Fruit fly (Drosophila melanogaster) whole organism, embryonic: ENCODE data around the gene CG31219.

Source experiments
- ATbp ChIP-seq: fragments of 200-800 bp; sonication (Bioruptor generic); optimal IDR thresholded peaks from 2 replicates; lab custom pipeline; 2017; ENCODE audit warnings: missing biosample characterization, mild to moderate bottlenecking, missing genetic modification characterization, missing genetic modification reagents
- B-H1 ChIP-seq: fragments of 200-800 bp; sonication (Bioruptor generic); IDR thresholded peaks from 3 replicates; pipeline ENCODE4 v1.3.6; 2022; ENCODE audit warnings: missing biosample characterization, missing genetic modification characterization
- CG10274 ChIP-seq: fragments of 200-800 bp; sonication (Bioruptor generic); optimal IDR thresholded peaks from 3 replicates; lab custom pipeline; 2017; ENCODE audit warnings: missing biosample characterization, mild to moderate bottlenecking, missing genetic modification characterization
- CG10321 ChIP-seq: fragments of 200-800 bp; sonication (Bioruptor generic); IDR thresholded peaks from 2 replicates; pipeline ENCODE4 v1.3.6; 2022; ENCODE audit warnings: missing biosample characterization, missing genetic modification characterization
- CG10431 ChIP-seq: fragments of 200-800 bp; sonication (Bioruptor generic); optimal IDR thresholded peaks from 3 replicates; lab custom pipeline; 2018; ENCODE audit warnings: missing biosample characterization, mild to moderate bottlenecking, missing genetic modification characterization
- CG1233 ChIP-seq: fragments of 200-800 bp; sonication (Bioruptor generic); optimal IDR thresholded peaks from 4 replicates; lab custom pipeline; 2018; ENCODE audit warnings: missing biosample characterization, mild to moderate bottlenecking, missing genetic modification characterization
- CG14860 ChIP-seq: fragments of 200-800 bp; sonication (Bioruptor generic); IDR thresholded peaks from 3 replicates; pipeline ENCODE4 v1.3.6; 2022; ENCODE audit warnings: missing biosample characterization, missing genetic modification characterization; ENCODE audit not compliant: partially characterized antibody
- CG17612 ChIP-seq: fragments of 200-800 bp; sonication (Bioruptor generic); IDR thresholded peaks from 2 replicates; pipeline ENCODE4 v1.3.6; 2022; ENCODE audit warnings: missing biosample characterization, missing genetic modification characterization
- CG18262 ChIP-seq: fragments of 200-800 bp; optimal IDR thresholded peaks from 3 replicates; lab custom pipeline; 2019; ENCODE audit warnings: missing biosample characterization, mild to moderate bottlenecking, missing genetic modification characterization, moderate library complexity
- CG18764 ChIP-seq: fragments of 200-800 bp; sonication (Bioruptor generic); optimal IDR thresholded peaks from 3 replicates; lab custom pipeline; 2016; ENCODE audit warnings: missing biosample characterization, missing genetic modification characterization
- CG2116 ChIP-seq: fragments of 200-800 bp; sonication (Bioruptor generic); optimal IDR thresholded peaks from 3 replicates; lab custom pipeline; 2018; ENCODE audit warnings: missing biosample characterization, mild to moderate bottlenecking, missing genetic modification characterization
- CG2120 ChIP-seq: fragments of 200-800 bp; sonication (Bioruptor generic); optimal IDR thresholded peaks from 3 replicates; lab custom pipeline; 2016; ENCODE audit warnings: missing biosample characterization, missing genetic modification characterization
- CG34422 ChIP-seq: fragments of 200-800 bp; sonication (Bioruptor generic); IDR thresholded peaks from 3 replicates; pipeline ENCODE4 v1.3.6; 2022; ENCODE audit warnings: missing biosample characterization, missing genetic modification characterization
- CG4282 ChIP-seq: fragments of 200-800 bp; sonication (Bioruptor generic); optimal IDR thresholded peaks from 2 replicates; lab custom pipeline; 2016; ENCODE audit warnings: missing biosample characterization, missing genetic modification characterization
- CG43689 ChIP-seq: fragments of 200-800 bp; sonication (Bioruptor generic); IDR thresholded peaks from 2 replicates; pipeline ENCODE4 v1.3.6; 2022; ENCODE audit warnings: missing biosample characterization, missing genetic modification characterization
- CG9817 ChIP-seq: fragments of 200-800 bp; sonication (Bioruptor generic); optimal IDR thresholded peaks from 2 replicates; lab custom pipeline; 2018; ENCODE audit warnings: missing biosample characterization, mild to moderate bottlenecking, missing genetic modification characterization, moderate library complexity
- CG9876 ChIP-seq: fragments of 200-800 bp; sonication (Bioruptor generic); optimal IDR thresholded peaks from 2 replicates; lab custom pipeline; 2016; ENCODE audit warnings: missing biosample characterization, missing genetic modification characterization
- CoRest ChIP-seq: fragments of 200-800 bp; sonication (Bioruptor generic); optimal IDR thresholded peaks from 3 replicates; lab custom pipeline; 2018; ENCODE audit warnings: missing biosample characterization, mild to moderate bottlenecking, missing genetic modification characterization, moderate library complexity
- Dbx ChIP-seq: fragments of 200-800 bp; sonication (Bioruptor generic); IDR thresholded peaks from 3 replicates; pipeline ENCODE4 v1.3.6; 2022; ENCODE audit warnings: missing biosample characterization, missing genetic modification characterization
- Dek ChIP-seq: fragments of 200-800 bp; sonication (Bioruptor generic); optimal IDR thresholded peaks from 3 replicates; lab custom pipeline; 2019; ENCODE audit warnings: missing biosample characterization, mild to moderate bottlenecking, missing genetic modification characterization, moderate library complexity
- Doc3 ChIP-seq: fragments of 200-800 bp; sonication (Bioruptor generic); IDR thresholded peaks from 3 replicates; pipeline ENCODE4 v1.3.6; 2022; ENCODE audit warnings: missing biosample characterization, missing genetic modification characterization; ENCODE audit not compliant: partially characterized antibody
- Drgx ChIP-seq: fragments of 200-800 bp; sonication (Bioruptor generic); IDR thresholded peaks from 2 replicates; pipeline ENCODE4 v1.3.6; 2022; ENCODE audit warnings: missing biosample characterization, missing genetic modification characterization
- Ets97D ChIP-seq: fragments of 200-800 bp; sonication (Bioruptor generic); optimal IDR thresholded peaks from 3 replicates; lab custom pipeline; 2016; ENCODE audit warnings: missing biosample characterization, missing genetic modification characterization
- Opbp ChIP-seq: fragments of 200-800 bp; sonication (Bioruptor generic); IDR thresholded peaks from 3 replicates; pipeline ENCODE4 v1.3.6; 2022; ENCODE audit warnings: missing biosample characterization, missing genetic modification characterization; ENCODE audit not compliant: partially characterized antibody
- Ravus ChIP-seq: fragments of 200-800 bp; sonication (Bioruptor generic); IDR thresholded peaks from 2 replicates; pipeline ENCODE4 v1.3.6; 2022; ENCODE audit warnings: missing biosample characterization, missing genetic modification characterization
- Spps ChIP-seq: fragments of 200-800 bp; sonication (Bioruptor generic); optimal IDR thresholded peaks from 2 replicates; lab custom pipeline; 2018; ENCODE audit warnings: missing biosample characterization, mild to moderate bottlenecking, missing genetic modification characterization
- Stat92E ChIP-seq, 3 experiments: fragments of >200 bp in 2 of 3; fragments of 200-800 bp in 1 of 3; sonication (Bioruptor generic) in 1 of 3; optimal IDR thresholded peaks; 2 replicates each; lab custom pipeline; 2017 to 2019; ENCODE audit warnings: missing biosample characterization in 3 of 3, missing genetic modification characterization in 3 of 3, mild to moderate bottlenecking in 1 of 3, moderate library complexity in 1 of 3
- TFAM ChIP-seq: fragments of 200-800 bp; sonication (Bioruptor generic); optimal IDR thresholded peaks from 2 replicates; lab custom pipeline; 2017; ENCODE audit warnings: missing biosample characterization, missing genetic modification characterization, inconsistent platforms
- cato ChIP-seq: fragments of 200-800 bp; sonication (Bioruptor generic); optimal IDR thresholded peaks from 2 replicates; lab custom pipeline; 2016; ENCODE audit warnings: missing biosample characterization, missing genetic modification characterization, borderline replicate concordance
- caup ChIP-seq: fragments of 200-800 bp; sonication (Bioruptor generic); optimal IDR thresholded peaks from 3 replicates; lab custom pipeline; 2017; ENCODE audit warnings: missing biosample characterization, mild to moderate bottlenecking, missing genetic modification characterization, moderate library complexity; ENCODE audit not compliant: severe bottlenecking
- dmrt11E ChIP-seq: fragments of 200-800 bp; sonication (Bioruptor generic); optimal IDR thresholded peaks from 3 replicates; lab custom pipeline; 2018; ENCODE audit warnings: missing biosample characterization, mild to moderate bottlenecking, missing genetic modification characterization, moderate library complexity
- esg ChIP-seq: fragments of 200-800 bp; sonication (Bioruptor generic); conservative IDR thresholded peaks from 2 replicates; pipeline ENCODE4 v1.3.6; 2022; ENCODE audit warnings: missing biosample characterization, missing genetic modification characterization
- gcm ChIP-seq: fragments of 200-800 bp; sonication (Bioruptor generic); optimal IDR thresholded peaks from 2 replicates; lab custom pipeline; 2019; ENCODE audit warnings: missing biosample characterization, mild to moderate bottlenecking, missing genetic modification characterization, moderate library complexity
- gt ChIP-seq: fragments of 200-800 bp; sonication (Bioruptor generic); IDR thresholded peaks from 2 replicates; pipeline ENCODE4 v1.3.6; 2022; ENCODE audit warnings: missing biosample characterization, missing genetic modification characterization
- hb ChIP-seq: fragments of 200-800 bp; sonication (Bioruptor generic); IDR thresholded peaks from 3 replicates; pipeline ENCODE4 v1.3.6; 2022; ENCODE audit warnings: missing biosample characterization, missing genetic modification characterization; ENCODE audit not compliant: partially characterized antibody
- hkb ChIP-seq, 2 experiments: fragments of 200-800 bp in 1 of 2; fragments of >200 bp in 1 of 2; sonication (Bioruptor generic) in 1 of 2; IDR thresholded peaks in 1 of 2; optimal IDR thresholded peaks in 1 of 2; 2 replicates each; pipeline versions ENCODE4 v1.3.6 to Lab custom; 2017 to 2022; ENCODE audit warnings: missing biosample characterization in 1 of 2, missing genetic modification characterization in 1 of 2
- kay ChIP-seq: fragments of 200-800 bp; sonication (Bioruptor generic); optimal IDR thresholded peaks from 2 replicates; lab custom pipeline; 2016; ENCODE audit warnings: missing biosample characterization, missing genetic modification characterization
- lab ChIP-seq: fragments of 200-800 bp; sonication (Bioruptor generic); optimal IDR thresholded peaks from 3 replicates; lab custom pipeline; 2017; ENCODE audit warnings: missing biosample characterization, missing genetic modification characterization, mild to moderate bottlenecking, moderate library complexity, missing genetic modification reagents
- lilli ChIP-seq: fragments of 200-800 bp; sonication (Bioruptor generic); optimal IDR thresholded peaks from 3 replicates; lab custom pipeline; 2016; ENCODE audit warnings: missing biosample characterization, missing genetic modification characterization
- maf-S ChIP-seq: fragments of 200-800 bp; sonication (Bioruptor generic); optimal IDR thresholded peaks from 2 replicates; lab custom pipeline; 2016; ENCODE audit warnings: missing biosample characterization, missing genetic modification characterization
- ranshi ChIP-seq: fragments of 200-800 bp; sonication (Bioruptor generic); IDR thresholded peaks from 2 replicates; pipeline ENCODE4 v1.3.6; 2022; ENCODE audit warnings: missing biosample characterization, missing genetic modification characterization
- row ChIP-seq: fragments of 200-800 bp; sonication (Bioruptor generic); IDR thresholded peaks from 3 replicates; pipeline ENCODE4 v1.3.6; 2022; ENCODE audit warnings: missing biosample characterization, missing genetic modification characterization
- sc ChIP-seq, 3 experiments: fragments of >200 bp in 2 of 3; fragments of 200-800 bp in 1 of 3; sonication (Bioruptor generic) in 1 of 3; optimal IDR thresholded peaks; 2 replicates in 2 of 3; 3 replicates in 1 of 3; lab custom pipeline; 2017; ENCODE audit warnings: mild to moderate bottlenecking in 1 of 3, missing biosample characterization in 1 of 3, missing genetic modification characterization in 1 of 3, missing genetic modification reagents in 1 of 3
- scrt ChIP-seq: fragments of 200-800 bp; sonication (Bioruptor generic); optimal IDR thresholded peaks from 2 replicates; lab custom pipeline; 2018; ENCODE audit warnings: missing biosample characterization, mild to moderate bottlenecking, missing genetic modification characterization, moderate library complexity
- sob ChIP-seq: fragments of 200-800 bp; sonication (Bioruptor generic); IDR thresholded peaks from 2 replicates; pipeline ENCODE4 v1.3.6; 2022; ENCODE audit warnings: missing biosample characterization, missing genetic modification characterization
- toy ChIP-seq: fragments of 200-800 bp; sonication (Bioruptor generic); IDR thresholded peaks from 2 replicates; pipeline ENCODE4 v1.3.6; 2022; ENCODE audit warnings: missing biosample characterization, missing genetic modification characterization
- trh ChIP-seq: fragments of 200-800 bp; sonication (Bioruptor generic); optimal IDR thresholded peaks from 2 replicates; lab custom pipeline; 2016; ENCODE audit warnings: missing biosample characterization, missing genetic modification characterization
- twi ChIP-seq: fragments of 200-800 bp; optimal IDR thresholded peaks from 2 replicates; lab custom pipeline; 2019; ENCODE audit warnings: missing biosample characterization, mild to moderate bottlenecking, missing genetic modification characterization, moderate library complexity
- tx ChIP-seq: fragments of 200-800 bp; sonication (Bioruptor generic); optimal IDR thresholded peaks from 2 replicates; lab custom pipeline; 2016; ENCODE audit warnings: missing biosample characterization, missing genetic modification characterization

Gene CG31219

dm6 chr3R:19623606-19624005, 27.2 kb upstream of the CG31219 start (continued):
- no peak for TF ChIP-seq CG14860
- TF ChIP-seq hb (GFP tag; lab: Robert Waterston, UW): no peak
- TF ChIP-seq Doc3 (GFP tag; lab: Robert Waterston, UW): no peak
- TF ChIP-seq CG43689: peak; percentile 40
- no peak for TF ChIP-seq Opbp (GFP tag; lab: Robert Waterston, UW)
- peak; percentile 40 for TF ChIP-seq tx (GFP tag; lab: Kevin White, UChicago)
- peak; percentile 46 for TF ChIP-seq CoRest (tag; lab: Kevin White, UChicago)
- peak; percentile 53 for TF ChIP-seq B-H1 (GFP tag; lab: Robert Waterston, UW)
- no peak for TF ChIP-seq CG4282
- TF ChIP-seq sob (GFP tag; lab: Robert Waterston, UW): peak; percentile 45
- peak; percentile 32 for TF ChIP-seq cato (GFP tag; lab: Kevin White, UChicago)
- peak; percentile 55; the same call in 1 of the 3 replicates for TF ChIP-seq Dbx
- TF ChIP-seq Ravus: no peak; the same call in 1 of the 2 replicates
- TF ChIP-seq lilli (GFP tag; lab: Kevin White, UChicago): peak; percentile 60
- TF ChIP-seq kay: no peak
- no peak for TF ChIP-seq CG10431 (GFP tag; lab: Kevin White, UChicago)
- TF ChIP-seq esg (GFP tag; lab: Robert Waterston, UW): peak; percentile 57
- peak; percentile 55 for TF ChIP-seq lab (GFP tag; lab: Kevin White, UChicago)
- peak; percentile 15 for TF ChIP-seq CG9876
- no peak for TF ChIP-seq Stat92E (GFP tag; optimal IDR thresholded peaks at IDR 0.05; lab: Kevin White, UChicago)
- peak; percentile 44 for TF ChIP-seq CG18764
- TF ChIP-seq trh (GFP tag; lab: Kevin White, UChicago): peak; percentile 19
- TF ChIP-seq Ets97D (GFP tag; lab: Kevin White, UChicago): peak; percentile 36
- TF ChIP-seq CG34422 (GFP tag; lab: Robert Waterston, UW): peak; percentile 74; the same call in 2 of the 3 replicates
- peak; percentile 48 for TF ChIP-seq CG18262
- peak; percentile 50 for TF ChIP-seq ATbp
- TF ChIP-seq maf-S (GFP tag; lab: Kevin White, UChicago): peak; percentile 62
- peak; percentile 28 for TF ChIP-seq CG9817 (tag; lab: Kevin White, UChicago)
- TF ChIP-seq twi (tag; lab: Kevin White, UChicago): no peak
- TF ChIP-seq CG2116 (GFP tag; lab: Kevin White, UChicago): peak; percentile 1
- peak; percentile 43 for TF ChIP-seq CG1233 (GFP tag; lab: Kevin White, UChicago)
- TF ChIP-seq sc (optimal IDR thresholded peaks at IDR 0.05; lab: Kevin White, UChicago): no peak
- TF ChIP-seq sc (GFP tag; optimal IDR thresholded peaks at IDR 0.05; lab: Kevin White, UChicago): peak; percentile 11
- TF ChIP-seq dmrt11E (tag; lab: Kevin White, UChicago): no peak
- peak; percentile 33 for TF ChIP-seq Dek
- TF ChIP-seq caup (GFP tag; lab: Kevin White, UChicago): peak; percentile 43
- 0 out of 2 replicates have a peak, but pooled peaks have one; percentile 37 for TF ChIP-seq CG17612 (GFP tag; lab: Robert Waterston, UW)
- peak; percentile 37; the same call in 1 of the 2 replicates for TF ChIP-seq CG10321 (GFP tag; lab: Robert Waterston, UW)
- TF ChIP-seq TFAM (GFP tag; lab: Kevin White, UChicago): no peak
- TF ChIP-seq CG10274 (GFP tag; lab: Kevin White, UChicago): no peak
- TF ChIP-seq Drgx (GFP tag; lab: Robert Waterston, UW): peak; percentile 72
- no peak for TF ChIP-seq hkb (optimal IDR thresholded peaks at IDR 0.05; lab: Kevin White, UChicago)
- peak; percentile 80 for TF ChIP-seq hkb (GFP tag; IDR thresholded peaks at IDR 0.05; lab: Robert Waterston, UW)
- TF ChIP-seq gt (GFP tag; lab: Robert Waterston, UW): no peak
- peak; percentile 68 for TF ChIP-seq row (GFP tag; lab: Robert Waterston, UW)
- no peak for TF ChIP-seq Spps (tag; lab: Kevin White, UChicago)
- peak; percentile 16 for TF ChIP-seq scrt (GFP tag; lab: Kevin White, UChicago)
- TF ChIP-seq gcm: no peak
- peak; percentile 69 for TF ChIP-seq ranshi (GFP tag; lab: Robert Waterston, UW)
- peak; percentile 58 for TF ChIP-seq CG2120 (GFP tag; lab: Kevin White, UChicago)
- TF ChIP-seq toy (GFP tag; lab: Robert Waterston, UW): no peak
